Worm (Caenorhabditis elegans) whole organism, L2 larva: Measurements from ENCODE around the gene clec-19.

Experiments
- Y55F3AM.14 ChIP-seq: fragments of 200-800 bp; sonication (Bioruptor generic); optimal IDR thresholded peaks from 2 replicates; lab custom pipeline; 2018; ENCODE audit warnings: mild to moderate bottlenecking, missing genetic modification characterization, missing compliant biosample characterization
- ZK546.5 ChIP-seq: sonication (generic microtip); optimal IDR thresholded peaks from 2 replicates; lab custom pipeline; 2017; ENCODE audit warnings: missing biosample characterization, missing genetic modification characterization
- alr-1 ChIP-seq: fragments of 150-350 bp; optimal IDR thresholded peaks from 2 replicates; lab custom pipeline; 2014; ENCODE audit warnings: missing biosample characterization, missing genetic modification characterization
- crh-2 ChIP-seq: sonication (generic microtip); optimal IDR thresholded peaks from 2 replicates; lab custom pipeline; 2017; ENCODE audit warnings: missing biosample characterization, missing genetic modification characterization
- dmd-4 ChIP-seq: sonication (generic microtip); optimal IDR thresholded peaks from 2 replicates; lab custom pipeline; 2017; ENCODE audit warnings: missing biosample characterization, missing genetic modification characterization
- elt-1 ChIP-seq: fragments of 150-350 bp; optimal IDR thresholded peaks from 2 replicates; lab custom pipeline; 2014; ENCODE audit warnings: missing biosample characterization, missing genetic modification characterization
- elt-3 ChIP-seq: sonication (generic microtip); optimal IDR thresholded peaks from 2 replicates; lab custom pipeline; 2017; ENCODE audit warnings: missing biosample characterization, missing genetic modification characterization
- mbf-1 ChIP-seq: sonication (generic microtip); optimal IDR thresholded peaks from 2 replicates; lab custom pipeline; 2017; ENCODE audit warnings: missing biosample characterization, missing genetic modification characterization
- mdl-1 ChIP-seq, 2 experiments: fragments of 150-350 bp in 1 of 2; sonication (generic microtip) in 1 of 2; optimal IDR thresholded peaks; 2 replicates each; lab custom pipeline; 2017; ENCODE audit warnings: missing biosample characterization in 2 of 2, missing genetic modification characterization in 2 of 2
- nhr-11 ChIP-seq: fragments of 150-350 bp; optimal IDR thresholded peaks from 2 replicates; lab custom pipeline; 2014; ENCODE audit warnings: missing biosample characterization, missing genetic modification characterization
- nhr-129 ChIP-seq: fragments of 150-350 bp; optimal IDR thresholded peaks from 2 replicates; lab custom pipeline; 2014; ENCODE audit warnings: missing biosample characterization, missing genetic modification characterization
- nhr-6 ChIP-seq: fragments of 150-350 bp; optimal IDR thresholded peaks from 2 replicates; lab custom pipeline; 2014; ENCODE audit warnings: missing biosample characterization, missing genetic modification characterization
- nhr-77 ChIP-seq: fragments of 150-350 bp; optimal IDR thresholded peaks from 2 replicates; lab custom pipeline; 2014; ENCODE audit warnings: missing biosample characterization, missing genetic modification characterization
- sem-4 ChIP-seq: fragments of 150-350 bp; optimal IDR thresholded peaks from 2 replicates; lab custom pipeline; 2014; ENCODE audit warnings: missing biosample characterization, missing genetic modification reagents, missing genetic modification characterization
- sma-3 ChIP-seq: sonication (generic microtip); optimal IDR thresholded peaks from 2 replicates; lab custom pipeline; 2016; ENCODE audit warnings: missing genetic modification reagents, missing genetic modification characterization, missing compliant biosample characterization
- unc-39 ChIP-seq: fragments of 150-350 bp; optimal IDR thresholded peaks from 2 replicates; lab custom pipeline; 2014; ENCODE audit warnings: missing biosample characterization, missing genetic modification characterization
- zag-1 ChIP-seq: fragments of 150-350 bp; optimal IDR thresholded peaks from 2 replicates; lab custom pipeline; 2014; ENCODE audit warnings: missing biosample characterization, missing genetic modification characterization

Gene clec-19

DNA sequence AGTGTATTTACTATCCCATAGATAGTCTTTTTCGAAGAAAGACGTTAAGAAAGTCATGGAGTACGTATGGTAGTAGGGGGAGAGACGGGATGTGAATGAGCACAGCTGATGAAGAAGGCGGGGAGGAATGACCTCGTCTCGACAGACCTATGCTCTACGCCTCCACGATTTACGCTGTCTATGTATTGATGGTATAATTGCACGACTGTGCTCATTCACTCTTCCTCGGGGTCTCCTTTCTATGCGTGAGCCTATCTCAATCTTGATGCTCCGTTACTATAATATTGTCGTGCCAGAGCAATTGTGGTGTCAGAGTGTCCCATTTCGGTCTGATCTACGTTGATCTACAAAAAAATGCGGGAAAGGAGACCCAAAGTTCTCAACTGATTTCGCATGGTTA, 41.9 kb downstream of the clec-19 start, which contains the start of gene C08F1.10:
C08F1.10 (minus strand) TSS at position 101 of the 400 bp plus-strand sequence.
- no peak for TF ChIP-seq unc-39 (tag; lab: Kevin White, UChicago)
- TF ChIP-seq sem-4 (tag; lab: Kevin White, UChicago), result no peak
- TF ChIP-seq mdl-1 (tag; optimal IDR thresholded peaks at IDR 0.05; lab: Kevin White, UChicago), result no peak
- TF ChIP-seq elt-1 (tag; lab: Kevin White, UChicago), result no peak
- no peak for TF ChIP-seq dmd-4 (tag; lab: Kevin White, UChicago)
- TF ChIP-seq nhr-6, result no peak
- no peak for TF ChIP-seq mbf-1
- no peak for TF ChIP-seq elt-3 (tag; lab: Kevin White, UChicago)

DNA sequence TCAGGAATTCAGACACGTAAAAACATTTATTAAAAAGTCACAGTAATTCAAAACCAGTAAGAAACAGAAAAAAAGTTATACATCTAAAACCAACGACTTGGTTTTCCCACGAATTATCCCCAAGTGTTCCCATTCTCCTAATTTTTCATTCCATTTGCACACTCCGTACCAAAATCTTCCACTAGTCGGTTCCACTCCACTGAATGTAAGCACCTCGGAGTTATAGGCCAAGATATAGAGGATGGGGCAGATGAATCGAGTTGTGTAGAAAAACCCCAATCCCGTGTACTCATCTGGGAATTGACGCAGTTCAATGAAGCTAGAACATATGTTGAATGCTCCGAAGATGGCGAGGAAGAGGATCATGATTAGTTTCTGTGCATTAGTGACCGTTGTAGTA, 42.9 kb downstream of the clec-19 start:
- TF ChIP-seq Y55F3AM.14 (GFP tag; lab: Kevin White, UChicago), result no peak
- TF ChIP-seq nhr-129 (tag; lab: Kevin White, UChicago), result no peak
- TF ChIP-seq sma-3 (GFP tag; lab: Kevin White, UChicago), result no peak
- no peak for TF ChIP-seq alr-1

DNA sequence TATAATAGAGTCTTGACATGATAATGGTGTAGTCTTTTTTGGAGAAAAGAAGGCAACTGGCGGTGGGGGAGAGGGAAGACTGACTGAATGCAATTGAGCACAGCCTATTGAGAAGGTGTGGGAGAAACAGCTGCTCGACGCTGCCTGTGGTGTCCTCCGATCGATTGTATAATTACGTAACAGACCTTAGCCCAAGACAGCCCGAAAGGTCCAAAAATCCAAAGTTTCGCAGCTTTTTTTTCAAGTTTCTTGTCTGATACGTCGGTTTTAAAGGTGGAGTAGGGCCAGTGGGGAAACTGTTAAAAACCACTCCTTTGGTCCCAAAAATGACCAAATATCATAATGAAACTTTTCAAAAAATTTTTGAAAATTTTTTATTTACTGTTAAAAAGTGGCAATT, 43.8 kb downstream of the clec-19 start, which contains the start of the genes C08F1.6 and fbxb-13:
C08F1.6 (minus strand) TSS at position 101 of the 400 bp plus-strand sequence.
fbxb-13 (plus strand) TSS at position 191 of the 400 bp plus-strand sequence.
- TF ChIP-seq nhr-77 (tag; lab: Kevin White, UChicago) (no peak), crh-2 (tag; lab: Kevin White, UChicago) (no peak), nhr-11 (tag; lab: Kevin White, UChicago) (no peak), mbf-1 (no peak), ZK546.5 (no peak), zag-1 (tag; lab: Kevin White, UChicago) (no peak), dmd-4 (tag; lab: Kevin White, UChicago) (no peak)
